Fruit fly (Drosophila melanogaster) whole organism, embryonic: ENCODE measurements around the gene CG42489.

Experiments
- Abd-B ChIP-seq: fragments of 200-800 bp; sonication (Bioruptor generic); optimal IDR thresholded peaks from 2 replicates; lab custom pipeline; 2018; ENCODE audit warnings: missing biosample characterization, mild to moderate bottlenecking, missing genetic modification characterization, moderate library complexity
- Asciz ChIP-seq: fragments of 200-800 bp; sonication (Bioruptor generic); optimal IDR thresholded peaks from 2 replicates; lab custom pipeline; 2017; ENCODE audit warnings: missing biosample characterization, mild to moderate bottlenecking, missing genetic modification characterization, missing genetic modification reagents
- Bteb2 ChIP-seq: fragments of 200-800 bp; sonication (Bioruptor generic); optimal IDR thresholded peaks from 2 replicates; lab custom pipeline; 2016; ENCODE audit warnings: missing biosample characterization, missing genetic modification characterization
- CG1024 ChIP-seq: fragments of 200-800 bp; sonication (Bioruptor generic); IDR thresholded peaks from 2 replicates; pipeline ENCODE4 v1.3.6; 2022; ENCODE audit warnings: missing biosample characterization, missing genetic modification characterization
- CG10654 ChIP-seq: fragments of 200-800 bp; sonication (Bioruptor generic); optimal IDR thresholded peaks from 2 replicates; lab custom pipeline; 2016; ENCODE audit warnings: missing biosample characterization, missing genetic modification characterization
- CG15601 ChIP-seq: fragments of 200-800 bp; sonication (Bioruptor generic); optimal IDR thresholded peaks from 3 replicates; lab custom pipeline; 2019; ENCODE audit warnings: missing biosample characterization, mild to moderate bottlenecking, missing genetic modification characterization, moderate library complexity
- CG1602 ChIP-seq: fragments of 200-800 bp; sonication (Bioruptor generic); optimal IDR thresholded peaks from 3 replicates; lab custom pipeline; 2016; ENCODE audit warnings: missing biosample characterization, missing genetic modification characterization
- CG1647 ChIP-seq: fragments of 200-800 bp; sonication (Bioruptor generic); optimal IDR thresholded peaks from 3 replicates; lab custom pipeline; 2016; ENCODE audit warnings: missing biosample characterization, missing genetic modification characterization
- CG17328 ChIP-seq: fragments of 200-800 bp; sonication (Bioruptor generic); IDR thresholded peaks from 2 replicates; pipeline ENCODE4 v1.3.6; 2022; ENCODE audit warnings: missing biosample characterization, missing genetic modification characterization
- CG17829 ChIP-seq: fragments of 200-800 bp; optimal IDR thresholded peaks from 2 replicates; lab custom pipeline; 2019; ENCODE audit warnings: missing biosample characterization, mild to moderate bottlenecking, missing genetic modification characterization, moderate library complexity
- CG18764 ChIP-seq: fragments of 200-800 bp; sonication (Bioruptor generic); optimal IDR thresholded peaks from 3 replicates; lab custom pipeline; 2016; ENCODE audit warnings: missing biosample characterization, missing genetic modification characterization
- CG2202 ChIP-seq: fragments of 200-800 bp; sonication (Bioruptor generic); optimal IDR thresholded peaks from 2 replicates; lab custom pipeline; 2018; ENCODE audit warnings: missing biosample characterization, mild to moderate bottlenecking, missing genetic modification characterization
- CG2678 ChIP-seq: fragments of 200-800 bp; sonication (Bioruptor generic); optimal IDR thresholded peaks from 3 replicates; lab custom pipeline; 2019; ENCODE audit warnings: missing biosample characterization, mild to moderate bottlenecking, missing genetic modification characterization, moderate library complexity
- CG2875 ChIP-seq: fragments of 200-800 bp; sonication (Bioruptor generic); optimal IDR thresholded peaks from 2 replicates; lab custom pipeline; 2017; ENCODE audit warnings: missing biosample characterization, mild to moderate bottlenecking, missing genetic modification characterization, missing genetic modification reagents
- CG32532 ChIP-seq: fragments of 200-800 bp; sonication (Bioruptor generic); IDR thresholded peaks from 2 replicates; pipeline ENCODE4 v1.3.6; 2022; ENCODE audit warnings: missing biosample characterization, missing genetic modification characterization
- CG3407 ChIP-seq: fragments of 200-800 bp; sonication (Bioruptor generic); optimal IDR thresholded peaks from 2 replicates; lab custom pipeline; 2018; ENCODE audit warnings: missing biosample characterization, mild to moderate bottlenecking, missing genetic modification characterization
- CG3838 ChIP-seq: fragments of 200-800 bp; sonication (Bioruptor generic); optimal IDR thresholded peaks from 3 replicates; lab custom pipeline; 2016; ENCODE audit warnings: missing biosample characterization, missing genetic modification characterization
- CG4617 ChIP-seq: fragments of 200-800 bp; sonication (Bioruptor generic); optimal IDR thresholded peaks from 3 replicates; lab custom pipeline; 2016; ENCODE audit warnings: missing biosample characterization, missing genetic modification characterization, borderline replicate concordance
- CG4707 ChIP-seq: fragments of 200-800 bp; sonication (Bioruptor generic); optimal IDR thresholded peaks from 2 replicates; lab custom pipeline; 2018; ENCODE audit warnings: missing biosample characterization, mild to moderate bottlenecking, missing genetic modification characterization, moderate library complexity
- CG4854 ChIP-seq: fragments of 200-800 bp; sonication (Bioruptor generic); optimal IDR thresholded peaks from 2 replicates; lab custom pipeline; 2016; ENCODE audit warnings: missing biosample characterization, missing genetic modification characterization, inconsistent platforms
- CG7357 ChIP-seq: fragments of 200-800 bp; sonication (Bioruptor generic); IDR thresholded peaks from 3 replicates; pipeline ENCODE4 v1.3.6; 2022; ENCODE audit warnings: missing biosample characterization, missing genetic modification characterization
- CG8944 ChIP-seq: fragments of 200-800 bp; sonication (Bioruptor generic); optimal IDR thresholded peaks from 3 replicates; lab custom pipeline; 2016; ENCODE audit warnings: missing biosample characterization, missing genetic modification characterization
- CG9797 ChIP-seq: fragments of 200-800 bp; sonication (Bioruptor generic); optimal IDR thresholded peaks from 3 replicates; lab custom pipeline; 2018; ENCODE audit warnings: missing biosample characterization, mild to moderate bottlenecking, missing genetic modification characterization
- CG9932 ChIP-seq: fragments of 200-800 bp; sonication (Bioruptor generic); IDR thresholded peaks from 2 replicates; pipeline ENCODE4 v1.3.6; 2022; ENCODE audit warnings: missing biosample characterization, missing genetic modification characterization
- CkIIα-i1 ChIP-seq: fragments of 200-800 bp; sonication (Bioruptor generic); IDR thresholded peaks from 2 replicates; pipeline ENCODE4 v1.3.6; 2022; ENCODE audit warnings: missing biosample characterization, missing genetic modification characterization
- D19B ChIP-seq: fragments of 200-800 bp; sonication (Bioruptor generic); optimal IDR thresholded peaks from 2 replicates; lab custom pipeline; 2017; ENCODE audit warnings: missing biosample characterization, mild to moderate bottlenecking, missing genetic modification characterization
- Eip74EF ChIP-seq, 2 experiments: fragments of 200-800 bp in 1 of 2; fragments of >200 bp in 1 of 2; sonication (Bioruptor generic) in 1 of 2; optimal IDR thresholded peaks; 2 replicates each; lab custom pipeline; 2017 to 2019; ENCODE audit warnings: missing biosample characterization in 2 of 2, missing genetic modification characterization in 2 of 2, mild to moderate bottlenecking in 1 of 2, moderate library complexity in 1 of 2
- Gug ChIP-seq: fragments of 200-800 bp; sonication (Bioruptor generic); IDR thresholded peaks from 4 replicates; pipeline ENCODE4 v1.3.6; 2022; ENCODE audit warnings: missing biosample characterization, missing genetic modification characterization
- MTF-1 ChIP-seq: fragments of 200-800 bp; sonication (Bioruptor generic); optimal IDR thresholded peaks from 2 replicates; lab custom pipeline; 2018; ENCODE audit warnings: missing biosample characterization, mild to moderate bottlenecking, missing genetic modification characterization, borderline replicate concordance
- Rx ChIP-seq: fragments of 200-800 bp; sonication (Bioruptor generic); IDR thresholded peaks from 2 replicates; pipeline ENCODE4 v1.3.6; 2022; ENCODE audit warnings: missing biosample characterization, missing genetic modification characterization
- Sin3A ChIP-seq: fragments of >200 bp; optimal IDR thresholded peaks from 2 replicates; lab custom pipeline; 2018
- ase ChIP-seq: fragments of 200-800 bp; sonication (Bioruptor generic); IDR thresholded peaks from 3 replicates; pipeline ENCODE4 v1.3.6; 2022; ENCODE audit warnings: missing biosample characterization, missing genetic modification characterization
- ato ChIP-seq: fragments of 200-800 bp; sonication (Bioruptor generic); IDR thresholded peaks from 2 replicates; pipeline ENCODE4 v1.3.6; 2022; ENCODE audit warnings: missing biosample characterization, missing genetic modification characterization; ENCODE audit not compliant: partially characterized antibody
- bcd ChIP-seq: fragments of 200-800 bp; sonication (Bioruptor generic); optimal IDR thresholded peaks from 2 replicates; lab custom pipeline; 2017; ENCODE audit warnings: missing biosample characterization, mild to moderate bottlenecking, missing genetic modification characterization
- chinmo ChIP-seq: fragments of 200-800 bp; sonication (Bioruptor generic); IDR thresholded peaks from 4 replicates; pipeline ENCODE4 v1.3.6; 2022; ENCODE audit warnings: missing biosample characterization, missing genetic modification characterization; ENCODE audit not compliant: partially characterized antibody
- dati ChIP-seq: fragments of 200-800 bp; sonication (Bioruptor generic); IDR thresholded peaks from 2 replicates; pipeline ENCODE4 v1.3.6; 2022; ENCODE audit warnings: missing biosample characterization, missing genetic modification characterization
- eyg ChIP-seq: fragments of 200-800 bp; sonication (Bioruptor generic); optimal IDR thresholded peaks from 3 replicates; lab custom pipeline; 2016; ENCODE audit warnings: missing biosample characterization, missing genetic modification characterization
- fd96Cb ChIP-seq: fragments of 200-800 bp; sonication (Bioruptor generic); optimal IDR thresholded peaks from 2 replicates; lab custom pipeline; 2018; ENCODE audit warnings: missing biosample characterization, mild to moderate bottlenecking, missing genetic modification characterization, moderate library complexity
- gcm2 ChIP-seq: fragments of 200-800 bp; sonication (Bioruptor generic); optimal IDR thresholded peaks from 2 replicates; lab custom pipeline; 2016; ENCODE audit warnings: missing biosample characterization, missing genetic modification characterization
- grn ChIP-seq: fragments of 200-800 bp; sonication (Bioruptor generic); optimal IDR thresholded peaks from 3 replicates; lab custom pipeline; 2017; ENCODE audit warnings: missing biosample characterization, missing genetic modification characterization
- hb ChIP-seq: fragments of 200-800 bp; sonication (Bioruptor generic); IDR thresholded peaks from 3 replicates; pipeline ENCODE4 v1.3.6; 2022; ENCODE audit warnings: missing biosample characterization, missing genetic modification characterization; ENCODE audit not compliant: partially characterized antibody
- knrl ChIP-seq: fragments of 200-800 bp; sonication (Bioruptor generic); IDR thresholded peaks from 3 replicates; pipeline ENCODE4 v1.3.6; 2022; ENCODE audit warnings: missing biosample characterization, missing genetic modification characterization; ENCODE audit not compliant: partially characterized antibody
- lmd ChIP-seq: fragments of 200-800 bp; sonication (Bioruptor generic); IDR thresholded peaks from 2 replicates; pipeline ENCODE4 v1.3.6; 2022; ENCODE audit warnings: missing biosample characterization, missing genetic modification characterization
- mam ChIP-seq: fragments of 200-800 bp; sonication (Bioruptor generic); optimal IDR thresholded peaks from 3 replicates; lab custom pipeline; 2016; ENCODE audit warnings: missing biosample characterization, missing genetic modification characterization
- nerfin-2 ChIP-seq: fragments of 200-800 bp; sonication (Bioruptor generic); IDR thresholded peaks from 2 replicates; pipeline ENCODE4 v1.3.6; 2022; ENCODE audit warnings: missing biosample characterization, missing genetic modification characterization; ENCODE audit not compliant: partially characterized antibody
- pzg ChIP-seq: fragments of 200-800 bp; sonication (Bioruptor generic); optimal IDR thresholded peaks from 3 replicates; lab custom pipeline; 2018; ENCODE audit warnings: missing biosample characterization, mild to moderate bottlenecking, missing genetic modification characterization, moderate library complexity
- stc ChIP-seq: fragments of 200-800 bp; sonication (Bioruptor generic); IDR thresholded peaks from 2 replicates; pipeline ENCODE4 v1.3.6; 2022; ENCODE audit warnings: missing biosample characterization, missing genetic modification characterization
- stwl ChIP-seq: fragments of 200-800 bp; sonication (Bioruptor generic); optimal IDR thresholded peaks from 3 replicates; lab custom pipeline; 2018; ENCODE audit warnings: missing biosample characterization, mild to moderate bottlenecking, missing genetic modification characterization, moderate library complexity
- tio ChIP-seq: fragments of 200-800 bp; sonication (Bioruptor generic); optimal IDR thresholded peaks from 2 replicates; lab custom pipeline; 2017; ENCODE audit warnings: missing biosample characterization, missing genetic modification characterization, inconsistent platforms
- tup ChIP-seq: fragments of 200-800 bp; sonication (Bioruptor generic); optimal IDR thresholded peaks from 2 replicates; lab custom pipeline; 2016; ENCODE audit warnings: missing biosample characterization, mild to moderate bottlenecking, missing genetic modification characterization, moderate library complexity

CG42489 gene

dm6 chr3R:8652731-8653130, 1.8 kb downstream of the CG42489 start, which contains the start of the genes Sys1 and Dhod (continued):
- no peak for TF ChIP-seq CG3407
- TF ChIP-seq CG2678 (tag; lab: Kevin White, UChicago): peak; percentile 71
- TF ChIP-seq CG7357 (GFP tag; lab: Robert Waterston, UW): peak; percentile 30; the same call in 1 of the 3 replicates
- TF ChIP-seq ase (GFP tag; lab: Robert Waterston, UW): peak; percentile 71
- TF ChIP-seq tio (GFP tag; lab: Kevin White, UChicago): no peak
- peak; percentile 31 for TF ChIP-seq stwl (tag; lab: Kevin White, UChicago)
- peak; percentile 81 for TF ChIP-seq Gug
- TF ChIP-seq CG15601: no peak
- TF ChIP-seq lmd (GFP tag; lab: Robert Waterston, UW): peak; percentile 68
- TF ChIP-seq D19B (GFP tag; lab: Kevin White, UChicago): no peak
- peak; percentile 31; the same call in 1 of the 2 replicates for TF ChIP-seq CG17328 (GFP tag; lab: Robert Waterston, UW)
- TF ChIP-seq Asciz: no peak
- TF ChIP-seq dati: no peak
- no peak for TF ChIP-seq gcm2 (GFP tag; lab: Kevin White, UChicago)
- peak; percentile 62 for TF ChIP-seq Bteb2 (GFP tag; lab: Kevin White, UChicago)
- no peak for TF ChIP-seq CG2202
- TF ChIP-seq MTF-1 (GFP tag; lab: Kevin White, UChicago): no peak
- no peak for TF ChIP-seq grn (GFP tag; lab: Kevin White, UChicago)
- TF ChIP-seq Sin3A: peak; percentile 45
- no peak for TF ChIP-seq CG3838
- peak; percentile 35 for TF ChIP-seq CG1647 (GFP tag; lab: Kevin White, UChicago)
- TF ChIP-seq fd96Cb (tag; lab: Kevin White, UChicago): peak; percentile 20
- TF ChIP-seq Eip74EF (GFP tag; optimal IDR thresholded peaks at IDR 0.05; lab: Kevin White, UChicago): no peak
- peak; percentile 87 for TF ChIP-seq knrl (GFP tag; lab: Robert Waterston, UW)
- no peak for TF ChIP-seq stc (GFP tag; lab: Robert Waterston, UW)
- peak; percentile 33 for TF ChIP-seq CG18764 (GFP tag; lab: Kevin White, UChicago)
- TF ChIP-seq CG4707 (GFP tag; lab: Kevin White, UChicago): no peak
- TF ChIP-seq CG10654 (GFP tag; lab: Kevin White, UChicago): peak; percentile 47
- no peak for TF ChIP-seq CkIIα-i1 (GFP tag; lab: Robert Waterston, UW)
- TF ChIP-seq Abd-B: peak; percentile 36
- peak; percentile 39 for TF ChIP-seq bcd (GFP tag; lab: Kevin White, UChicago)
- TF ChIP-seq eyg: peak; percentile 51
- TF ChIP-seq chinmo (GFP tag; lab: Robert Waterston, UW): peak; percentile 65; the same call in 1 of the 4 replicates
- TF ChIP-seq CG4617: peak; percentile 86
- peak; percentile 81 for TF ChIP-seq mam (GFP tag; lab: Kevin White, UChicago)
- TF ChIP-seq CG9797 (GFP tag; lab: Kevin White, UChicago): no peak
- TF ChIP-seq Rx (GFP tag; lab: Robert Waterston, UW): 0 out of 2 replicates have a peak, but pooled peaks have one; percentile 12
- TF ChIP-seq CG32532: peak; percentile 76
- no peak for TF ChIP-seq tup (GFP tag; lab: Kevin White, UChicago)
- TF ChIP-seq pzg (GFP tag; lab: Kevin White, UChicago): peak; percentile 54
- no peak for TF ChIP-seq ato (GFP tag; lab: Robert Waterston, UW)
- peak; percentile 60 for TF ChIP-seq CG17829 (tag; lab: Kevin White, UChicago)
- TF ChIP-seq nerfin-2 (GFP tag; lab: Robert Waterston, UW): peak; percentile 64; the same call in 1 of the 2 replicates
- TF ChIP-seq CG2875 (GFP tag; lab: Kevin White, UChicago): no peak
- peak; percentile 83 for TF ChIP-seq hb
- peak; percentile 44 for TF ChIP-seq CG1602 (GFP tag; lab: Kevin White, UChicago)
- TF ChIP-seq CG1024 (GFP tag; lab: Robert Waterston, UW): no peak; the same call in 1 of the 2 replicates
- peak; percentile 85 for TF ChIP-seq CG9932 (GFP tag; lab: Robert Waterston, UW)
- TF ChIP-seq CG4854 (GFP tag; lab: Kevin White, UChicago): peak; percentile 51
- TF ChIP-seq CG8944 (GFP tag; lab: Kevin White, UChicago): peak; percentile 62
